Fruit fly (Drosophila melanogaster) whole organism, wandering third instar larva: ENCODE data around the gene Calx.

Experiments used
- Dif ChIP-seq: fragments of 200-275, 200-300 bp; sonication (Bioruptor generic); optimal IDR thresholded peaks from 2 replicates; lab custom pipeline; 2018; ENCODE audit warnings: missing biosample characterization, missing genetic modification characterization; ENCODE audit not compliant: partially characterized antibody
- Hnf4 ChIP-seq: fragments of 200-800 bp; sonication (Bioruptor generic); optimal IDR thresholded peaks from 2 replicates; lab custom pipeline; 2016; ENCODE audit warnings: missing biosample characterization, mild to moderate bottlenecking, missing genetic modification characterization
- Hr83 ChIP-seq: fragments of 200-300 bp; sonication (Bioruptor generic); optimal IDR thresholded peaks from 2 replicates; lab custom pipeline; 2016; ENCODE audit warnings: missing biosample characterization, mild to moderate bottlenecking, missing genetic modification characterization, moderate library complexity; ENCODE audit not compliant: poor library complexity, severe bottlenecking
- Jra ChIP-seq: sonication (Bioruptor generic); optimal IDR thresholded peaks from 2 replicates; lab custom pipeline; 2016; ENCODE audit warnings: missing biosample characterization, missing genetic modification characterization
- Myc ChIP-seq: fragments of >200 bp; optimal IDR thresholded peaks from 2 replicates; lab custom pipeline; 2017
- dl ChIP-seq, 2 experiments: fragments of 175-275, 200-275 bp in 1 of 2; fragments of 200-275 bp in 1 of 2; sonication (Bioruptor generic); optimal IDR thresholded peaks; lab custom pipeline; 2018; ENCODE audit warnings: mild to moderate bottlenecking in 2 of 2, missing biosample characterization in 2 of 2, missing genetic modification characterization in 2 of 2, moderate library complexity in 2 of 2; ENCODE audit not compliant: partially characterized antibody in 2 of 2, insufficient read depth in 1 of 2
- jim ChIP-seq: fragments of 175-275, 200-325 bp; sonication (Bioruptor generic); optimal IDR thresholded peaks from 2 replicates; lab custom pipeline; 2016; ENCODE audit warnings: missing biosample characterization, mild to moderate bottlenecking, missing genetic modification characterization
- usp ChIP-seq: fragments of >200 bp; optimal IDR thresholded peaks from 2 replicates; lab custom pipeline; 2017; ENCODE audit warnings: missing biosample characterization, missing genetic modification characterization

The Calx gene

DNA sequence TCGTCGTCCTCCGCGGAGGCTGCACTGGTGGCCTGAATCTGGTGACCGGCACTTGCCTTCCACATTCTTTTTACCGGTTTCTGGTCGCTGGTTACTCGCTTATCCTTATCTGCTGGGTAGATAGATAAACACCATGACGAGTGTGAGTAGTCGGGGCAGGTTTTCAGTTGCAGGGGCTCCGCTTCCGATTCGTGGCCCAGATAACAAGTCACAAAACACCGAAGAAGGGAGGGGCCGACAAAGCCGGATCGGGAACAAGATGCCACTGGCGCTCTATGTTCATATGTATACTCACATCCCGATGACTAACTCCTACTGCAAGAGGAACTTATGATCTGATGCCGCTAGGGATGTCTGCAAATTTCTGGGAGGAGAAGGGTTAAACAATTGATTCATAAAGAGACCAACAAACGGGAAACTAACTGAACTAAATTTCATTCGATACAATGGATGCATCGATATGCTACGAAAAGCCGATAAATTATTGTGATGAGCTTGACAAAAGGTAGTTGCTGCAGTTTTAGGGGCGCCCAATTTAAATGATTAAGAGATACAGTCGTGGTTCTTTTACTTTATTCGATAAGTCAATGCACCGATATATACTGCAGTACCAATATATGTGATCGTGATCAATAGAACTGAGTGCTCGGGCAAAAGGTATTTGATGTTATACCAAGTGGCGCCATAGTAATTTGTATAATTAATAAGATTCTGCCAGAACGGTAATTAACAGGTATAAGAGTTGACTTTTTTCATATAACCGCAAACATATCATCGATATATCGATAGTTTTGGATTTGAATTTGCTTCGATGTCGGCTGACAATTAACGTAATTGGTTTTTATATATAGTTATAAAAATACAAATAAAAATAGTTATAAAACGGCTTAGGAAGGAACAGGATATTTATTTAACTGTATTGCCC lies 86.3 kb downstream of the Calx start, which contains the start of gene Cortactin:
Gene Cortactin (minus strand): TSS at position 472 of the 925 bp plus-strand sequence.
- TF ChIP-seq Dif (GFP tag; lab: Kevin White, UChicago) (peak; percentile 91), Hr83 (GFP tag; lab: Kevin White, UChicago) (peak; percentile 10), Myc (lab: Kevin White, UChicago) (peak; percentile 37), Jra (GFP tag; lab: Kevin White, UChicago) (peak; percentile 27), usp (no peak), Hnf4 (GFP tag; lab: Kevin White, UChicago) (peak; percentile 11), jim (GFP tag; lab: Kevin White, UChicago) (no peak), dl (GFP tag; optimal IDR thresholded peaks at IDR 0.05; lab: Kevin White, UChicago; ENCODE audit: insufficient read depth in 1 of 2, partially characterized antibody in 2 of 2) (peak; percentile 4 to 44)
